Worm (Caenorhabditis elegans): ENCODE results near the gene set-6.

DNA sequence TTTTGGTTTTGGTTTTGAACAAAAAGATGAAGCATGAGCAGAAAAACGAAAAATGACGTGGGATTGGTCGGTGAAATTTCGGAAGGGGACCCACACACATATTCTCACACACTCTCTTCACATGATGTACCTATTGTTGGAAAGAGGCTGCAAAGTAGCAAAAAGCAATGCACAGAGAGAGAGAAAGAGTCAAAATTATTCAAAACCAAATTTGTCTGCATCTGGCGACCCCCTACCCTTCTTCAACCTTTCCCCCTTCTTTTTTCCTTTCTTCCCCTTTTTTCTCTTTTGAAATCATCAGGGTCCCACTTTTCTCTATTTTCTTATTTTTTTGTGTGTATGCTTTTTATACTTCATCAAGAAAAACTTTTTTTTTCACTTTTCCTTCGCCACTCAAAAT lies 47.0 kb upstream of the set-6 start:
- no peak for TF ChIP-seq nhr-28 (tag; optimal IDR thresholded peaks at IDR 0.05)
- no peak for TF ChIP-seq nhr-12 (tag; optimal IDR thresholded peaks at IDR 0.05)
- no peak for TF ChIP-seq snpc-4 (tag; optimal IDR thresholded peaks at IDR 0.05)
- no peak for TF ChIP-seq lin-13 (tag; optimal IDR thresholded peaks at IDR 0.05)
- TF ChIP-seq lin-32 (GFP tag; optimal IDR thresholded peaks at IDR 0.05) = no peak
- no peak for TF ChIP-seq elt-1 (tag; optimal IDR thresholded peaks at IDR 0.05; ENCODE audit: borderline replicate concordance, insufficient read depth)
- TF ChIP-seq nhr-237 (tag; optimal IDR thresholded peaks at IDR 0.05) = no peak
- no peak for TF ChIP-seq cnd-1 (tag; optimal IDR thresholded peaks at IDR 0.05)
- no peak for TF ChIP-seq hlh-1 (tag; optimal IDR thresholded peaks at IDR 0.05)
- no peak for TF ChIP-seq unc-62 (GFP tag; optimal IDR thresholded peaks at IDR 0.05)
- no peak for TF ChIP-seq nhr-76 (tag; optimal IDR thresholded peaks at IDR 0.05)

Measured in whole organism, mixed stage, embryonic.